Worm (Caenorhabditis elegans): ENCODE data around the gene Y54G2A.13.
A peak's percentile ranks its signal among the peaks of the same experiment; 100 is the strongest.
"Not testable (repeated sequence)": the region's sequence is repeated elsewhere in the genome, so short reads cannot be mapped to it uniquely, and the experiment has no call there.

Gene Y54G2A.13

DNA sequence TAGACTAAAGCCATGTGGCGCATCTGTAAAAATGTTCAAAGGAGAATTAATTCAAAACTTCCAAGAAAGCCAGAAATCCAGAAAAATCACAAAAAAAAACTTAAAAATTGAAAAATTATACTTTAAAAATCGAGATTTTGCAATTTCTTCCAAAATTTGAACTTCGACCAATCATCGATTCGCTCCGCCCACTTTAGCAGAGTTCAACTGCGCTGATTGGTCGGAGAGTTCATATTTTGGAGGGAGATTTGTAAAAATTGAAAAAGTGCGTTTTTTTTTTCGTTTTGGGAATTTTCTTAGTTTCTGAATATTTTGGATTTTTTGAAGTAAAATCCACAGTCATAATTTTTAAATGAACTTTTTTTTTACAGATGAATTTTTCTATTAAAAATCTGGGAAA lies 25.6 kb downstream of the Y54G2A.13 start:
- no peak for TF ChIP-seq nhr-6 (tag; optimal IDR thresholded peaks at IDR 0.05)
- no peak for TF ChIP-seq aly-2 (tag; optimal IDR thresholded peaks at IDR 0.05)
- TF ChIP-seq sem-4 (tag; optimal IDR thresholded peaks at IDR 0.05): no peak
- TF ChIP-seq peb-1 (tag; optimal IDR thresholded peaks at IDR 0.05): no peak
- no peak for TF ChIP-seq lin-11 (tag; optimal IDR thresholded peaks at IDR 0.05)
- no peak for TF ChIP-seq mdl-1 (tag; optimal IDR thresholded peaks at IDR 0.05)
- TF ChIP-seq nhr-10 (tag; optimal IDR thresholded peaks at IDR 0.05): no peak
- TF ChIP-seq sma-3 (GFP tag; optimal IDR thresholded peaks at IDR 0.05): no peak
- TF ChIP-seq ceh-16 (tag; optimal IDR thresholded peaks at IDR 0.05): no peak
- TF ChIP-seq snpc-4 (tag; optimal IDR thresholded peaks at IDR 0.05): no peak

DNA sequence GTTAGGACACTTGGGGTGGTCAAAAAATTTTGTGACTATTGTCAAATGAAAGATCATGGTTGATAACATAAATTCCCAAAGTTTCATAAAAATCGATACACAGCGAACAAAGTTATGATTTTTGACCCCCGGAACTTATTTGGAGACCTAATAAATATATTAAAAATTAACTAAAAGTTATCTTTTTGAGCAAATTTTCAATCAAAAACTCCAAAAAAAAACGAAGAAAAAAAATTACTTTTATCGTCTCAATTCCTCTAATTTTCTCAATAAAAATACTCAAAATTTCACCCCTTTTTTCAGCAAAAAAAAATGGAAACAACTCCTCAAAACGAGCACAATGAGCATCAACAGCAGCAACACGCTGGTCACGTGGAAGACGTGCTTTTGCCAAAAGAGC lies 31.1 kb downstream of the Y54G2A.13 start, which contains the start of gene atln-1:
Gene atln-1 (plus strand): TSS at position 301 of the 400 bp plus-strand sequence.
- TF ChIP-seq nhr-12 (tag; optimal IDR thresholded peaks at IDR 0.05); elt-3 (tag; optimal IDR thresholded peaks at IDR 0.05); lin-13 (GFP tag; optimal IDR thresholded peaks at IDR 0.05): not testable (repeated sequence)

DNA sequence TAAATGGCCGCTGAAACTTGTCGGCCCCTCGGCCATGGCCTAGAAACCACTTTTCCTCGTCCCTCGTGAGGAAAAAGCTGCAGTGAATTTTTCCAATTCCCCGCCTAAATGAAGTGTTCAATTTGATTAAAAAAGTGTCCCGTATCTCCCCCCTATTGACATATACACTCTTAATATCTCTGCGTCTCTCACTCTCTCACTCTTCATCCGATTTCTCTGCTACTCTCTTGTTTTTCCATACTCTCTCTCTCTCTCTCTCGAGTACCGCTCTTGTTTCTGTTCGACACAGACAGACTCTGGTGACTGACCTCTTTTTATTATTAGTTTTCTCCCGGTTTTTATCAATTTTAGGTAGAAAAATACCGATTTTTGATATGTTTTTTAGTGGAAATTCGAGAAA lies 34.5 kb downstream of the Y54G2A.13 start:
- TF ChIP-seq nhr-23 (tag; optimal IDR thresholded peaks at IDR 0.05) (no peak), fos-1 (tag; optimal IDR thresholded peaks at IDR 0.05) (peak; percentile 10), egl-27 (tag; optimal IDR thresholded peaks at IDR 0.05) (no peak), snpc-4 (tag; optimal IDR thresholded peaks at IDR 0.05) (no peak), ceh-82 (tag; optimal IDR thresholded peaks at IDR 0.05) (no peak), skn-1 (tag; optimal IDR thresholded peaks at IDR 0.05) (no peak), Y55F3AM.14 (GFP tag; optimal IDR thresholded peaks at IDR 0.05) (no peak), gmeb-1 (tag; optimal IDR thresholded peaks at IDR 0.05) (peak; percentile 34), ztf-11 (tag; optimal IDR thresholded peaks at IDR 0.05) (no peak), ztf-1 (GFP tag; conservative IDR thresholded peaks at IDR 0.05) (no peak), lin-39 (tag; optimal IDR thresholded peaks at IDR 0.05) (no peak), ama-1 (optimal IDR thresholded peaks at IDR 0.05) (no peak), F13H6.1 (tag; optimal IDR thresholded peaks at IDR 0.05) (peak; percentile 31), C34F6.9 (tag; optimal IDR thresholded peaks at IDR 0.05) (peak; percentile 43), nhr-11 (tag; optimal IDR thresholded peaks at IDR 0.05) (no peak), ceh-16 (tag; optimal IDR thresholded peaks at IDR 0.05) (no peak), peb-1 (tag; optimal IDR thresholded peaks at IDR 0.05) (no peak), aly-2 (tag; optimal IDR thresholded peaks at IDR 0.05) (no peak), lin-11 (tag; optimal IDR thresholded peaks at IDR 0.05) (no peak), lsy-2 (tag; optimal IDR thresholded peaks at IDR 0.05) (peak; percentile 26 to 51), mbf-1 (tag; optimal IDR thresholded peaks at IDR 0.05) (no peak), nhr-77 (tag; optimal IDR thresholded peaks at IDR 0.05) (no peak), nhr-25 (tag; optimal IDR thresholded peaks at IDR 0.05) (peak; percentile 9), crh-2 (tag; optimal IDR thresholded peaks at IDR 0.05) (peak; percentile 46), nhr-6 (tag; optimal IDR thresholded peaks at IDR 0.05) (no peak), sma-3 (GFP tag; optimal IDR thresholded peaks at IDR 0.05) (peak; percentile 28), nhr-129 (tag; optimal IDR thresholded peaks at IDR 0.05) (peak; percentile 20), lin-13 (GFP tag; optimal IDR thresholded peaks at IDR 0.05) (peak; percentile 40), unc-55 (GFP tag; optimal IDR thresholded peaks at IDR 0.05) (peak; percentile 44), zag-1 (tag; optimal IDR thresholded peaks at IDR 0.05) (no peak)

DNA sequence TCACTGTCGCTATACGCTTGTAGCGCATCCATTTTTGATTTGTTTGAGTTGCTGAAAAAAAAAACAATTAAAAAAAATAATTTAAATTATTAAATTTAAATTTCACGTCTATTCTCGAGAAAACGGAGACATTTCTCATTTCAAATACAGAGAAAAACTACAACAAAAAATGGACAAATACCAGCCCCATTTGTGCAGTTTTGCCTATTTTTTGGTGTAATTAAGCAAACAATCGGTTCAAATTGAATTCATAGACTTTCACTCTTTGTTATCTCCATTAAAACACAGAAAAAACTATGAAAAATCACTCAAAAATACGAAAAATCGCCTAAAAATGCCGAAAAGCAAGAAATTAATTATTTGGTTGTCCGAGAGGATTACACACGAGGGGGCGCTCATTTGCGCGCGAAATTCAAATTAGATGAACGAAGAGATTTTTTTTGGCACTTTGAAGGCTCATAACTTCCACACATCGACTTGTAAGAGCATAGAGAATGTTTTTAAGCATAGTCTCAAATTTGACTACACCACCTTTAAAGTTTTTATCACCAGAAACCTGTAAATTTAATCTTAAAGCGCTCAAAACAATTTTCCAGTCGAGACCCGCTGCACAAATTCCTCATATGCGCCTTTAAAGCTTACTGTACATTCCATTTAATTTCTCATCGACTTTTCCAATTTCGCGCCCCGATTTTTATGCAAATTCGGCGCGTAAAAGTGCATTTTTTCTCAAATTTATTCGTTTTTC lies 36.6 kb downstream of the Y54G2A.13 start, which contains the start of gene Y54G2A.12:
Gene Y54G2A.12 (minus strand): TSS at position 51 of the 748 bp plus-strand sequence.
- TF ChIP-seq dmd-4 (tag; optimal IDR thresholded peaks at IDR 0.05) (no peak), blmp-1 (tag; optimal IDR thresholded peaks at IDR 0.05; ENCODE audit: insufficient read depth) (no peak), peb-1 (tag; optimal IDR thresholded peaks at IDR 0.05) (no peak), lsy-2 (tag; optimal IDR thresholded peaks at IDR 0.05) (no peak), R02D3.7 (tag; optimal IDR thresholded peaks at IDR 0.05) (no peak), ceh-82 (tag; optimal IDR thresholded peaks at IDR 0.05) (no peak), mab-5 (tag; optimal IDR thresholded peaks at IDR 0.05) (no peak), unc-62 (GFP tag; optimal IDR thresholded peaks at IDR 0.05) (no peak), C34F6.9 (tag; optimal IDR thresholded peaks at IDR 0.05) (no peak)

All from whole organism, L2 larva.